Worm (Caenorhabditis elegans): ENCODE data around the gene str-158.

DNA sequence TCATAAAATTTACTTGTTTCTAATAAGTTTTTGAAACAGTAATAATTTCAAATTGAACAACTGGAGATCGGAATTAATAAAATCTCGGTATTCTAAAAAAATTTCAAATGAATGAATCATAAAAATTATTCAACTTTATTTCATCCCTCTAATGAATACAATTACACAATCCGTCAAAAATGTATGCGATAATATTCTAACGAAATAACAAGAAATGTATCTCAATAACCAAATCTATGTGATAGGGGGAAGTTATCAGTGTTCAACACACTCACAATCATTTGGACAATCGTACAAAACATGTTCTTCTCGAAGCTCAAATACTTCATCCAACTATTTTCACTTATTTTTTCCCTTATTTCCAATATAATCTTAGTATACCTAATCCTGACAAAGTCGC lies 23.8 kb downstream of the str-158 start, which contains the start of gene Y9C9A.5:
- TF ChIP-seq ama-1 (optimal IDR thresholded peaks at IDR 0.05) (no peak), aly-1 (tag; optimal IDR thresholded peaks at IDR 0.05) (no peak), hmg-4 (GFP tag; optimal IDR thresholded peaks at IDR 0.05) (no peak), ets-7 (tag; optimal IDR thresholded peaks at IDR 0.05) (no peak)

Measured in whole organism, early embryonic.